Worm (Caenorhabditis elegans) whole organism, mixed stage, embryonic: ENCODE measurements around the gene fbxa-137.

Source experiments
- blmp-1 ChIP-seq: fragments of 150-350 bp; optimal IDR thresholded peaks from 2 replicates; lab custom pipeline; 2014; ENCODE audit warnings: missing biosample characterization, missing genetic modification characterization
- ceh-83 ChIP-seq: fragments of 200-800 bp; sonication (Bioruptor generic); optimal IDR thresholded peaks from 2 replicates; lab custom pipeline; 2018; ENCODE audit warnings: mild to moderate bottlenecking, missing genetic modification characterization, missing compliant biosample characterization
- elt-3 ChIP-seq: fragments of 150-350 bp; optimal IDR thresholded peaks from 2 replicates; lab custom pipeline; 2014; ENCODE audit warnings: missing biosample characterization, missing genetic modification characterization
- lin-32 ChIP-seq: fragments of 200-800 bp; sonication (Bioruptor generic); optimal IDR thresholded peaks from 2 replicates; lab custom pipeline; 2018; ENCODE audit warnings: mild to moderate bottlenecking, missing genetic modification characterization, missing compliant biosample characterization
- mab-5 ChIP-seq: fragments of 150-350 bp; optimal IDR thresholded peaks from 2 replicates; lab custom pipeline; 2014; ENCODE audit warnings: missing biosample characterization, missing genetic modification characterization
- nhr-12 ChIP-seq: fragments of 150-350 bp; optimal IDR thresholded peaks from 2 replicates; lab custom pipeline; 2014; ENCODE audit warnings: missing biosample characterization, missing genetic modification characterization
- nhr-2 ChIP-seq: fragments of 150-350 bp; optimal IDR thresholded peaks from 2 replicates; lab custom pipeline; 2014; ENCODE audit warnings: missing biosample characterization, missing genetic modification characterization
- nhr-237 ChIP-seq: fragments of 150-350 bp; optimal IDR thresholded peaks from 2 replicates; lab custom pipeline; 2014; ENCODE audit warnings: missing biosample characterization, missing genetic modification characterization
- tbx-8 ChIP-seq: fragments of 200-800 bp; sonication (Bioruptor generic); optimal IDR thresholded peaks from 2 replicates; lab custom pipeline; 2018; ENCODE audit warnings: mild to moderate bottlenecking, missing genetic modification characterization, moderate library complexity, missing compliant biosample characterization
- unc-62 ChIP-seq: fragments of 150-350 bp; optimal IDR thresholded peaks from 2 replicates; lab custom pipeline; 2014; ENCODE audit warnings: missing biosample characterization, missing genetic modification reagents, missing genetic modification characterization
- ztf-11 ChIP-seq: fragments of 150-350 bp; optimal IDR thresholded peaks from 2 replicates; lab custom pipeline; 2014; ENCODE audit warnings: missing biosample characterization, missing genetic modification characterization

ce11 chrV:2306383-2306782, 27.8 kb downstream of the fbxa-137 start:
- TF ChIP-seq unc-62 (GFP tag; lab: Kevin White, UChicago) (no peak), elt-3 (tag; lab: Kevin White, UChicago) (no peak), tbx-8 (GFP tag; lab: Kevin White, UChicago) (no peak), lin-32 (no peak), nhr-12 (no peak), nhr-237 (no peak), ceh-83 (GFP tag; lab: Kevin White, UChicago) (no peak), blmp-1 (tag; lab: Kevin White, UChicago) (no peak), mab-5 (tag; lab: Kevin White, UChicago) (no peak), nhr-2 (tag; lab: Kevin White, UChicago) (no peak), ztf-11 (tag; lab: Kevin White, UChicago) (no peak)
